Worm (Caenorhabditis elegans): ENCODE results near the gene hog-1.

hog-1 gene

ce11 chrX:5818176-5818575 lies 35.9 kb downstream of the hog-1 start (continued):
- TF ChIP-seq unc-86 (tag; optimal IDR thresholded peaks at IDR 0.05) (peak; percentile 49), dmd-4 (tag; optimal IDR thresholded peaks at IDR 0.05; ENCODE audit: borderline replicate concordance) (peak; percentile 5), K09A11.1 (tag; optimal IDR thresholded peaks at IDR 0.05; ENCODE audit: insufficient read depth) (no peak), elt-2 (tag; optimal IDR thresholded peaks at IDR 0.05) (no peak), unc-55 (GFP tag; optimal IDR thresholded peaks at IDR 0.05) (peak; percentile 70), hlh-8 (tag; optimal IDR thresholded peaks at IDR 0.05) (peak; percentile 41), syd-9 (tag; optimal IDR thresholded peaks at IDR 0.05) (peak; percentile 76), pros-1 (tag; optimal IDR thresholded peaks at IDR 0.05) (peak; percentile 78), ahr-1 (tag; optimal IDR thresholded peaks at IDR 0.05) (no peak), madf-2 (tag; optimal IDR thresholded peaks at IDR 0.05) (no peak), gmeb-2 (tag; optimal IDR thresholded peaks at IDR 0.05) (no peak), ceh-18 (tag; optimal IDR thresholded peaks at IDR 0.05) (no peak), eyg-1 (tag; optimal IDR thresholded peaks at IDR 0.05) (peak; percentile 31), lim-6 (tag; optimal IDR thresholded peaks at IDR 0.05) (no peak), pag-3 (tag; optimal IDR thresholded peaks at IDR 0.05; ENCODE audit: borderline replicate concordance) (no peak), pqm-1 (tag; optimal IDR thresholded peaks at IDR 0.05) (no peak), fkh-10 (GFP tag; optimal IDR thresholded peaks at IDR 0.05) (no peak), zip-5 (tag; optimal IDR thresholded peaks at IDR 0.05) (no peak)

- TF ChIP-seq nfya-1 (tag; optimal IDR thresholded peaks at IDR 0.05), result peak; percentile 46
- TF ChIP-seq C08G9.2 (tag; optimal IDR thresholded peaks at IDR 0.05), result no peak
These were observed 37.0 kb downstream of the hog-1 start for ce11 chrX:5817078-5817477.

- TF ChIP-seq ref-2 (tag; optimal IDR thresholded peaks at IDR 0.05), result peak; percentile 55
- TF ChIP-seq elt-2 (tag; optimal IDR thresholded peaks at IDR 0.05), result peak; percentile 12
- TF ChIP-seq dmd-4 (tag; optimal IDR thresholded peaks at IDR 0.05; ENCODE audit: borderline replicate concordance), result peak; percentile 23
- TF ChIP-seq ceh-6 (GFP tag; optimal IDR thresholded peaks at IDR 0.05), result peak; percentile 34
- peak; percentile 12 for TF ChIP-seq sdc-2 (tag; optimal IDR thresholded peaks at IDR 0.05)
- TF ChIP-seq Y22D7AL.16 (tag; optimal IDR thresholded peaks at IDR 0.05), result no peak
- TF ChIP-seq che-1 (tag; optimal IDR thresholded peaks at IDR 0.05), result no peak
- peak; percentile 42 for TF ChIP-seq sox-4 (tag; optimal IDR thresholded peaks at IDR 0.05)
- no peak for TF ChIP-seq ceh-30 (tag; optimal IDR thresholded peaks at IDR 0.05)
- TF ChIP-seq ceh-18 (tag; optimal IDR thresholded peaks at IDR 0.05), result peak; percentile 4
- TF ChIP-seq fkh-6 (tag; optimal IDR thresholded peaks at IDR 0.05), result peak; percentile 72
- peak; percentile 7 for TF ChIP-seq rnt-1 (tag; optimal IDR thresholded peaks at IDR 0.05)
- TF ChIP-seq ceh-14 (tag; optimal IDR thresholded peaks at IDR 0.05), result no peak
- peak; percentile 71 for TF ChIP-seq ceh-34 (tag; optimal IDR thresholded peaks at IDR 0.05)
- TF ChIP-seq eyg-1 (tag; optimal IDR thresholded peaks at IDR 0.05), result no peak
- peak; percentile 42 for TF ChIP-seq hlh-15 (tag; optimal IDR thresholded peaks at IDR 0.05)
- peak; percentile 75 for TF ChIP-seq ceh-31 (tag; optimal IDR thresholded peaks at IDR 0.05)
- peak; percentile 39 for TF ChIP-seq tbx-2 (tag; optimal IDR thresholded peaks at IDR 0.05)
- no peak for TF ChIP-seq ceh-48 (tag; optimal IDR thresholded peaks at IDR 0.05)
- peak; percentile 56 for TF ChIP-seq nfya-1 (tag; optimal IDR thresholded peaks at IDR 0.05)
- TF ChIP-seq ceh-2 (tag; optimal IDR thresholded peaks at IDR 0.05), result peak; percentile 8
- TF ChIP-seq ceh-19 (GFP tag; optimal IDR thresholded peaks at IDR 0.05), result peak; percentile 20
- TF ChIP-seq T23F11.4 (GFP tag; optimal IDR thresholded peaks at IDR 0.05), result peak; percentile 60
- TF ChIP-seq hlh-13 (GFP tag; optimal IDR thresholded peaks at IDR 0.05), result no peak
- no peak for TF ChIP-seq fkh-10 (GFP tag; optimal IDR thresholded peaks at IDR 0.05)
- TF ChIP-seq syd-9 (tag; optimal IDR thresholded peaks at IDR 0.05), result peak; percentile 27
- no peak for TF ChIP-seq madf-2 (tag; optimal IDR thresholded peaks at IDR 0.05)
- TF ChIP-seq odd-2 (tag; optimal IDR thresholded peaks at IDR 0.05), result no peak
These were observed 37.7 kb downstream of the hog-1 start for ce11 chrX:5816346-5816745.
